Fruit fly (Drosophila melanogaster) whole organism, embryonic: ENCODE data around the gene CG43136.
A peak's percentile ranks its signal among the peaks of the same experiment; 100 is the strongest.

Experiments
- Atf-2 ChIP-seq: fragments of 200-800 bp; sonication (Bioruptor generic); optimal IDR thresholded peaks from 2 replicates; lab custom pipeline; 2016; ENCODE audit warnings: missing biosample characterization, missing genetic modification characterization
- CG10267 ChIP-seq: fragments of 200-800 bp; sonication (Bioruptor generic); optimal IDR thresholded peaks from 2 replicates; lab custom pipeline; 2018; ENCODE audit warnings: missing biosample characterization, mild to moderate bottlenecking, missing genetic modification characterization, moderate library complexity
- CG10979 ChIP-seq: fragments of 200-800 bp; sonication (Bioruptor generic); optimal IDR thresholded peaks from 2 replicates; lab custom pipeline; 2018; ENCODE audit warnings: missing biosample characterization, mild to moderate bottlenecking, missing genetic modification characterization, moderate library complexity
- CG11456 ChIP-seq: fragments of 200-800 bp; sonication (Bioruptor generic); IDR thresholded peaks from 3 replicates; pipeline ENCODE4 v1.3.6; 2022; ENCODE audit warnings: missing biosample characterization, missing genetic modification characterization
- CG11504 ChIP-seq: fragments of 200-800 bp; sonication (Bioruptor generic); optimal IDR thresholded peaks from 3 replicates; lab custom pipeline; 2019; ENCODE audit warnings: missing biosample characterization, mild to moderate bottlenecking, missing genetic modification characterization, moderate library complexity
- CG12659 ChIP-seq: fragments of 200-800 bp; sonication (Bioruptor generic); optimal IDR thresholded peaks from 3 replicates; lab custom pipeline; 2017; ENCODE audit warnings: mild to moderate bottlenecking, missing biosample characterization, missing genetic modification reagents, missing genetic modification characterization
- CG12942 ChIP-seq: fragments of 200-800 bp; sonication (Bioruptor generic); optimal IDR thresholded peaks from 3 replicates; lab custom pipeline; 2016; ENCODE audit warnings: missing biosample characterization, missing genetic modification characterization
- CG14441 ChIP-seq: fragments of 200-800 bp; sonication (Bioruptor generic); IDR thresholded peaks from 2 replicates; pipeline ENCODE4 v1.3.6; 2022; ENCODE audit warnings: missing biosample characterization, missing genetic modification characterization
- CG14667 ChIP-seq: fragments of 200-800 bp; sonication (Bioruptor generic); IDR thresholded peaks from 2 replicates; pipeline ENCODE4 v1.3.6; 2022; ENCODE audit warnings: missing biosample characterization, missing genetic modification characterization
- CG17385 ChIP-seq: fragments of 200-800 bp; sonication (Bioruptor generic); optimal IDR thresholded peaks from 3 replicates; lab custom pipeline; 2018; ENCODE audit warnings: missing biosample characterization, mild to moderate bottlenecking, missing genetic modification characterization
- CG1792 ChIP-seq: fragments of 200-800 bp; sonication (Bioruptor generic); optimal IDR thresholded peaks from 2 replicates; lab custom pipeline; 2016; ENCODE audit warnings: missing biosample characterization, missing genetic modification characterization
- CG18262 ChIP-seq: fragments of 200-800 bp; optimal IDR thresholded peaks from 3 replicates; lab custom pipeline; 2019; ENCODE audit warnings: missing biosample characterization, mild to moderate bottlenecking, missing genetic modification characterization, moderate library complexity
- CG30403 ChIP-seq: fragments of 200-800 bp; sonication (Bioruptor generic); optimal IDR thresholded peaks from 3 replicates; lab custom pipeline; 2016; ENCODE audit warnings: missing biosample characterization, missing genetic modification characterization
- CG7372 ChIP-seq: fragments of 200-800 bp; sonication (Bioruptor generic); IDR thresholded peaks from 2 replicates; pipeline ENCODE4 v1.3.6; 2022; ENCODE audit warnings: missing biosample characterization, missing genetic modification characterization
- CG7786 ChIP-seq: fragments of 200-800 bp; sonication (Bioruptor generic); optimal IDR thresholded peaks from 2 replicates; lab custom pipeline; 2016; ENCODE audit warnings: missing biosample characterization, missing genetic modification characterization
- CG7928 ChIP-seq: fragments of 200-800 bp; sonication (Bioruptor generic); optimal IDR thresholded peaks from 2 replicates; lab custom pipeline; 2017; ENCODE audit warnings: missing biosample characterization, mild to moderate bottlenecking, missing genetic modification characterization
- CG7963 ChIP-seq: fragments of 200-800 bp; sonication (Bioruptor generic); IDR thresholded peaks from 3 replicates; pipeline ENCODE4 v1.3.6; 2022; ENCODE audit warnings: missing biosample characterization, missing genetic modification characterization; ENCODE audit not compliant: partially characterized antibody
- Chrac-16 ChIP-seq: fragments of 200-800 bp; sonication (Bioruptor generic); optimal IDR thresholded peaks from 3 replicates; lab custom pipeline; 2016; ENCODE audit warnings: missing biosample characterization, missing genetic modification characterization
- E2f1 ChIP-seq: fragments of 200-800 bp; sonication (Bioruptor generic); IDR thresholded peaks from 2 replicates; pipeline ENCODE4 v1.3.6; 2022; ENCODE audit warnings: missing biosample characterization, missing genetic modification characterization
- Fer3 ChIP-seq: fragments of 200-800 bp; sonication (Bioruptor generic); optimal IDR thresholded peaks from 2 replicates; lab custom pipeline; 2018; ENCODE audit warnings: missing biosample characterization, mild to moderate bottlenecking, missing genetic modification characterization, moderate library complexity
- H2.0 ChIP-seq: fragments of 200-800 bp; sonication (Bioruptor generic); IDR thresholded peaks from 2 replicates; pipeline ENCODE4 v1.3.6; 2022; ENCODE audit warnings: missing biosample characterization, missing genetic modification characterization
- HLH54F ChIP-seq: fragments of 200-800 bp; sonication (Bioruptor generic); optimal IDR thresholded peaks from 3 replicates; lab custom pipeline; 2016; ENCODE audit warnings: missing biosample characterization, missing genetic modification characterization
- Hr3 ChIP-seq: fragments of 200-800 bp; sonication (Bioruptor generic); optimal IDR thresholded peaks from 3 replicates; lab custom pipeline; 2016; ENCODE audit warnings: missing biosample characterization, missing genetic modification characterization
- Hr51 ChIP-seq, 2 experiments: fragments of 200-800 bp; sonication (Bioruptor generic); optimal IDR thresholded peaks; 2 replicates in 1 of 2; 3 replicates in 1 of 2; lab custom pipeline; 2016 to 2018; ENCODE audit warnings: missing biosample characterization in 2 of 2, missing genetic modification characterization in 2 of 2, mild to moderate bottlenecking in 1 of 2, moderate library complexity in 1 of 2
- Hsf ChIP-seq: fragments of 200-800 bp; sonication (Bioruptor generic); optimal IDR thresholded peaks from 3 replicates; lab custom pipeline; 2016; ENCODE audit warnings: missing biosample characterization, missing genetic modification characterization
- Med ChIP-seq: fragments of 200-800 bp; sonication (Bioruptor generic); peaks from one replicate; lab custom pipeline; 2016; ENCODE audit warnings: missing biosample characterization, missing genetic modification characterization, mild to moderate bottlenecking, inconsistent platforms, moderate library complexity
- Sox102F ChIP-seq: fragments of 200-800 bp; sonication (Bioruptor generic); optimal IDR thresholded peaks from 2 replicates; lab custom pipeline; 2018; ENCODE audit warnings: missing biosample characterization, mild to moderate bottlenecking, missing genetic modification characterization, moderate library complexity
- Xrp1 ChIP-seq: fragments of 200-800 bp; sonication (Bioruptor generic); IDR thresholded peaks from 2 replicates; pipeline ENCODE4 v1.3.6; 2022; ENCODE audit warnings: missing biosample characterization, missing genetic modification characterization
- az2 ChIP-seq: fragments of 200-800 bp; sonication (Bioruptor generic); optimal IDR thresholded peaks from 3 replicates; lab custom pipeline; 2016; ENCODE audit warnings: missing biosample characterization, missing genetic modification characterization
- bsh ChIP-seq, 2 experiments: fragments of 200-800 bp; sonication (Bioruptor generic); optimal IDR thresholded peaks; 2 replicates each; lab custom pipeline; 2017 to 2018; ENCODE audit warnings: mild to moderate bottlenecking in 2 of 2, missing biosample characterization in 2 of 2, missing genetic modification characterization in 2 of 2, moderate library complexity in 1 of 2
- dpn ChIP-seq, 2 experiments: fragments of 200-800 bp; sonication (Bioruptor generic); optimal IDR thresholded peaks; 3 replicates each; lab custom pipeline; 2016; ENCODE audit warnings: missing biosample characterization in 2 of 2, missing genetic modification characterization in 2 of 2
- esg ChIP-seq: fragments of 200-800 bp; sonication (Bioruptor generic); conservative IDR thresholded peaks from 2 replicates; pipeline ENCODE4 v1.3.6; 2022; ENCODE audit warnings: missing biosample characterization, missing genetic modification characterization
- fu2 ChIP-seq: fragments of 200-800 bp; sonication (Bioruptor generic); optimal IDR thresholded peaks from 2 replicates; lab custom pipeline; 2016; ENCODE audit warnings: missing biosample characterization, missing genetic modification characterization
- ind ChIP-seq: fragments of 200-800 bp; sonication (Bioruptor generic); optimal IDR thresholded peaks from 3 replicates; lab custom pipeline; 2016; ENCODE audit warnings: missing biosample characterization, missing genetic modification characterization
- ken ChIP-seq: fragments of 200-800 bp; sonication (Bioruptor generic); IDR thresholded peaks from 3 replicates; pipeline ENCODE4 v1.3.6; 2022; ENCODE audit warnings: missing biosample characterization, missing genetic modification characterization
- klu ChIP-seq: fragments of 200-800 bp; sonication (Bioruptor generic); IDR thresholded peaks from 2 replicates; pipeline ENCODE4 v1.3.6; 2022; ENCODE audit warnings: missing biosample characterization, missing genetic modification characterization
- lbe ChIP-seq: fragments of 200-800 bp; sonication (Bioruptor generic); optimal IDR thresholded peaks from 2 replicates; lab custom pipeline; 2016; ENCODE audit warnings: missing biosample characterization, mild to moderate bottlenecking, missing genetic modification characterization
- lola ChIP-seq, 3 experiments: fragments of >200 bp in 2 of 3; fragments of 200-800 bp in 1 of 3; sonication (Bioruptor generic) in 1 of 3; optimal IDR thresholded peaks; 2 replicates each; lab custom pipeline; 2017 to 2019; ENCODE audit warnings: missing biosample characterization in 3 of 3, missing genetic modification characterization in 3 of 3, mild to moderate bottlenecking in 1 of 3, moderate library complexity in 1 of 3
- nmo ChIP-seq: fragments of 200-800 bp; sonication (Bioruptor generic); optimal IDR thresholded peaks from 2 replicates; lab custom pipeline; 2018; ENCODE audit warnings: missing biosample characterization, mild to moderate bottlenecking, missing genetic modification characterization, moderate library complexity
- odd ChIP-seq: fragments of 200-800 bp; sonication (Bioruptor generic); optimal IDR thresholded peaks from 2 replicates; lab custom pipeline; 2017; ENCODE audit warnings: missing biosample characterization, mild to moderate bottlenecking, missing genetic modification characterization
- pho ChIP-seq: fragments of 200-800 bp; sonication (Bioruptor generic); optimal IDR thresholded peaks from 2 replicates; lab custom pipeline; 2016; ENCODE audit warnings: missing biosample characterization, missing genetic modification characterization
- pros ChIP-seq: fragments of 200-800 bp; sonication (Bioruptor generic); optimal IDR thresholded peaks from 3 replicates; lab custom pipeline; 2019; ENCODE audit warnings: missing biosample characterization, mild to moderate bottlenecking, missing genetic modification characterization, moderate library complexity
- row ChIP-seq: fragments of 200-800 bp; sonication (Bioruptor generic); IDR thresholded peaks from 3 replicates; pipeline ENCODE4 v1.3.6; 2022; ENCODE audit warnings: missing biosample characterization, missing genetic modification characterization
- schlank ChIP-seq: fragments of 200-800 bp; sonication (Bioruptor generic); optimal IDR thresholded peaks from 2 replicates; lab custom pipeline; 2018; ENCODE audit warnings: missing biosample characterization, mild to moderate bottlenecking, missing genetic modification characterization
- sqz ChIP-seq: fragments of 200-800 bp; sonication (Bioruptor generic); optimal IDR thresholded peaks from 3 replicates; lab custom pipeline; 2018; ENCODE audit warnings: missing biosample characterization, mild to moderate bottlenecking, missing genetic modification characterization
- tin ChIP-seq: fragments of 200-800 bp; sonication (Bioruptor generic); optimal IDR thresholded peaks from 3 replicates; lab custom pipeline; 2016; ENCODE audit warnings: missing biosample characterization, missing genetic modification characterization
- tna ChIP-seq: fragments of 200-800 bp; sonication (Bioruptor generic); IDR thresholded peaks from 2 replicates; pipeline ENCODE4 v1.3.6; 2022; ENCODE audit warnings: missing biosample characterization, missing genetic modification characterization; ENCODE audit not compliant: partially characterized antibody
- ttk ChIP-seq: fragments of 200-800 bp; sonication (Bioruptor generic); IDR thresholded peaks from 2 replicates; pipeline ENCODE4 v2.1.2; 2022; ENCODE audit warnings: missing biosample characterization, missing genetic modification characterization

The CG43136 gene

DNA sequence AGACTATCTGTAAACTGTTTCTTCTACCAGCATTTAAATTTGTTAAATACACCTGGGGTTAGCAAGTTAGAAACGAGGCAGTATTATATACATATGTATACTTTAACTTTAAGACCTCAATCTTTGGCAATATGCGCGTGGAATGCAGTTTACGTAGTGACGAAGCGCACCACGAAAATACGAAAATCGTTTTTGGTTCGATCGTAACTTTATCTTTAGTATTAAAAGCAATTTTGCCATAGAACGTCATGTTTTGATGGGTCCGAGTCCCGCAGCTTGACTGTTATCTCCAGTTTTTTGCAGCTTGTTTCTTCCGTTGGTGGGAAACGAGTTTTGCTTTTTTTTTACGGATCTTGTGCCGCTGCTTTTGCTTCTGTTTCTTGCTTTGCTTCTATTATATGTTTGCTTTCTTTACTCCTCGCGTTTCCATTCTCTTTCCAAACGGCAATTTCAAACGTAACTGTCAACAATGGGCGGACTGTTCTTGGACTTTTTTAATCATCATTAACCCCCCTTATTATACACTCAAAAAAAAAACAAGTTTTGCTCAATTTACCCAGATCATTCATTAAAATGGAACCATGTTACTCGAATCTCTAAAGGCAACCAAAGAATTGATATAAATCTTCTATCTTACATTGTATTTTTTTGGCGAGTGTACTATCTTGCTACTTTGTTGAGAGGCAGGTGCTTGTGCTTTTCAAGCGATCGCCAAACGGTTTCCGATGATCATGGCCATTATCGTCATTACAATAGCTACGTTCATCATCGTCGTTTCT lies 38.3 kb downstream of the CG43136 start (continued):
- TF ChIP-seq pros = no peak
- TF ChIP-seq HLH54F = peak; percentile 36
- no peak for TF ChIP-seq lola (GFP tag; optimal IDR thresholded peaks at IDR 0.05; lab: Kevin White, UChicago)
- 0 out of 2 replicates have a peak, but pooled peaks have one; percentile 21 for TF ChIP-seq CG14667 (GFP tag; lab: Robert Waterston, UW)
- TF ChIP-seq CG12942 = peak; percentile 5
- peak; percentile 10 for TF ChIP-seq CG10267 (tag; lab: Kevin White, UChicago)
- TF ChIP-seq Sox102F (GFP tag; lab: Kevin White, UChicago) = peak; percentile 20
- TF ChIP-seq CG7786 (GFP tag; lab: Kevin White, UChicago) = peak; percentile 66
- TF ChIP-seq CG11456 (GFP tag; lab: Robert Waterston, UW) = peak; percentile 61; the same call in 1 of the 3 replicates
- no peak for TF ChIP-seq CG7963 (GFP tag; lab: Robert Waterston, UW)
- TF ChIP-seq row (GFP tag; lab: Robert Waterston, UW) = peak; percentile 15; the same call in 2 of the 3 replicates
- TF ChIP-seq tna = no peak
- TF ChIP-seq CG14441 (GFP tag; lab: Robert Waterston, UW) = 0 out of 2 replicates have a peak, but pooled peaks have one; percentile 15
- TF ChIP-seq nmo = peak; percentile 28
- no peak for TF ChIP-seq odd (GFP tag; lab: Kevin White, UChicago)
- peak; percentile 21 for TF ChIP-seq CG12659
- TF ChIP-seq ind (GFP tag; lab: Kevin White, UChicago) = peak; percentile 42
- TF ChIP-seq az2 (GFP tag; lab: Kevin White, UChicago) = peak; percentile 42
- TF ChIP-seq CG17385 (GFP tag; lab: Kevin White, UChicago) = peak; percentile 8
- TF ChIP-seq Hsf (GFP tag; lab: Kevin White, UChicago) = peak; percentile 32
- peak; percentile 59 for TF ChIP-seq CG30403
- peak; percentile 31; the same call in 1 of the 2 replicates for TF ChIP-seq Xrp1 (GFP tag; lab: Robert Waterston, UW)
- 0 out of 2 replicates have a peak, but pooled peaks have one; percentile 31 for TF ChIP-seq esg (GFP tag; lab: Robert Waterston, UW)
- peak; percentile 16 for TF ChIP-seq Atf-2
- TF ChIP-seq ttk = 0 out of 2 replicates have a peak, but pooled peaks have one; percentile 29
- TF ChIP-seq CG11504 (tag; lab: Kevin White, UChicago) = peak; percentile 32
- peak; percentile 33 to 58 for TF ChIP-seq bsh (GFP tag; optimal IDR thresholded peaks at IDR 0.05; lab: Kevin White, UChicago)
- peak; percentile 62 for TF ChIP-seq pho (GFP tag; lab: Kevin White, UChicago)
- TF ChIP-seq sqz = peak; percentile 13
- peak; percentile 32; the same call in 1 of the 2 replicates for TF ChIP-seq H2.0 (GFP tag; lab: Robert Waterston, UW)
- TF ChIP-seq klu (GFP tag; lab: Robert Waterston, UW) = 0 out of 2 replicates have a peak, but pooled peaks have one; percentile 17
- peak; percentile 23 for TF ChIP-seq schlank (tag; lab: Kevin White, UChicago)
- TF ChIP-seq Hr3 (GFP tag; lab: Kevin White, UChicago) = peak; percentile 23
- no peak for TF ChIP-seq CG7372 (GFP tag; lab: Robert Waterston, UW)
- peak; percentile 15 for TF ChIP-seq CG10979 (tag; lab: Kevin White, UChicago)
- peak; percentile 26 for TF ChIP-seq CG7928
- TF ChIP-seq ken (GFP tag; lab: Robert Waterston, UW) = peak; percentile 45; the same call in 1 of the 3 replicates
- peak; percentile 15 for TF ChIP-seq CG18262 (tag; lab: Kevin White, UChicago)
- peak; percentile 21 for TF ChIP-seq tin (GFP tag; lab: Kevin White, UChicago)
- TF ChIP-seq Chrac-16 (GFP tag; lab: Kevin White, UChicago) = peak; percentile 17
- TF ChIP-seq E2f1 (GFP tag; lab: Robert Waterston, UW) = no peak
- TF ChIP-seq Fer3 (tag; lab: Kevin White, UChicago) = peak; percentile 19
- peak; percentile 42 to 50 for TF ChIP-seq dpn (GFP tag; optimal IDR thresholded peaks at IDR 0.05; lab: Kevin White, UChicago)
- TF ChIP-seq Med (GFP tag; lab: Kevin White, UChicago) = peak; percentile 92
- no peak for TF ChIP-seq lbe (GFP tag; lab: Kevin White, UChicago)
- peak; percentile 40 for TF ChIP-seq fu2
- TF ChIP-seq CG1792 (GFP tag; lab: Kevin White, UChicago) = peak; percentile 14
- peak in 1 of 2 experiments; percentile 9 for TF ChIP-seq Hr51 (GFP tag; optimal IDR thresholded peaks at IDR 0.05; lab: Kevin White, UChicago)
